Fruit fly (Drosophila melanogaster): ENCODE results near the gene Sh.

Sh gene

dm6 chrX:18083528-18084365 is 20.7 kb upstream of the Sh start:
- TF ChIP-seq CG12768 (GFP tag; optimal IDR thresholded peaks at IDR 0.05) (no peak), CG1620 (GFP tag; optimal IDR thresholded peaks at IDR 0.05) (no peak), pad (GFP tag; optimal IDR thresholded peaks at IDR 0.05) (no peak), Hr96 (GFP tag; optimal IDR thresholded peaks at IDR 0.05) (no peak), CG7045 (GFP tag; optimal IDR thresholded peaks at IDR 0.05) (no peak), CG7101 (tag; optimal IDR thresholded peaks at IDR 0.05) (peak; percentile 37), ovo (GFP tag; optimal IDR thresholded peaks at IDR 0.05) (no peak), cic (GFP tag; optimal IDR thresholded peaks at IDR 0.05) (peak; percentile 1), Crg-1 (GFP tag; optimal IDR thresholded peaks at IDR 0.05) (no peak), toe (GFP tag; optimal IDR thresholded peaks at IDR 0.05) (no peak), CG14711 (tag; optimal IDR thresholded peaks at IDR 0.05) (no peak), bab1 (GFP tag; optimal IDR thresholded peaks at IDR 0.05) (peak; percentile 11), Clk (GFP tag; optimal IDR thresholded peaks at IDR 0.05) (no peak), kay (GFP tag; ENCODE audit: borderline replicate concordance) (no peak), tj (GFP tag; optimal IDR thresholded peaks at IDR 0.05) (peak; percentile 7), CG5204 (GFP tag; optimal IDR thresholded peaks at IDR 0.05) (no peak), CG11617 (GFP tag; optimal IDR thresholded peaks at IDR 0.05) (peak; percentile 22), CG33017 (tag; optimal IDR thresholded peaks at IDR 0.05) (no peak), cnc (optimal IDR thresholded peaks at IDR 0.05) (no peak), Mnt (GFP tag; optimal IDR thresholded peaks at IDR 0.05) (peak; percentile 57)

- no peak for TF ChIP-seq cic (GFP tag; optimal IDR thresholded peaks at IDR 0.05)
- TF ChIP-seq tj (GFP tag; optimal IDR thresholded peaks at IDR 0.05) = no peak
- no peak for TF ChIP-seq CG7045 (GFP tag; optimal IDR thresholded peaks at IDR 0.05)
- TF ChIP-seq CG33017 (tag; optimal IDR thresholded peaks at IDR 0.05) = no peak
- TF ChIP-seq Clk (GFP tag; optimal IDR thresholded peaks at IDR 0.05) = no peak
Observed at dm6 chrX:18082674-18083073, 19.6 kb upstream of the Sh start.

- TF ChIP-seq Mnt (GFP tag; optimal IDR thresholded peaks at IDR 0.05) = no peak
- TF ChIP-seq Crg-1 (GFP tag; optimal IDR thresholded peaks at IDR 0.05) = no peak
- TF ChIP-seq pad (GFP tag; optimal IDR thresholded peaks at IDR 0.05) = no peak
- TF ChIP-seq CG7045 (GFP tag; optimal IDR thresholded peaks at IDR 0.05) = no peak
- TF ChIP-seq CG12768 (GFP tag; optimal IDR thresholded peaks at IDR 0.05) = no peak
- TF ChIP-seq CG7101 (tag; optimal IDR thresholded peaks at IDR 0.05) = no peak
- TF ChIP-seq tj (GFP tag; optimal IDR thresholded peaks at IDR 0.05) = no peak
- no peak for TF ChIP-seq CG1620 (GFP tag; optimal IDR thresholded peaks at IDR 0.05)
- TF ChIP-seq kay (GFP tag; ENCODE audit: borderline replicate concordance) = no peak
Observed at dm6 chrX:18064183-18064582, 1.1 kb upstream of the Sh start, which contains the start of gene Dhc16F. Gene Dhc16F (plus strand): TSS chrX:18064483.

dm6 chrX:18058108-18058507 is 4.9 kb downstream of the Sh start:
- TF ChIP-seq CG11617 (GFP tag; optimal IDR thresholded peaks at IDR 0.05) (no peak), toe (GFP tag; optimal IDR thresholded peaks at IDR 0.05) (no peak)

- TF ChIP-seq CG1620 (GFP tag; optimal IDR thresholded peaks at IDR 0.05) = no peak
- TF ChIP-seq CG7101 (tag; optimal IDR thresholded peaks at IDR 0.05) = no peak
- no peak for TF ChIP-seq CG7045 (GFP tag; optimal IDR thresholded peaks at IDR 0.05)
- TF ChIP-seq ovo (GFP tag; optimal IDR thresholded peaks at IDR 0.05) = no peak
- no peak for TF ChIP-seq toe (GFP tag; optimal IDR thresholded peaks at IDR 0.05)
- no peak for TF ChIP-seq cnc (optimal IDR thresholded peaks at IDR 0.05)
- TF ChIP-seq cic (GFP tag; optimal IDR thresholded peaks at IDR 0.05) = no peak
- no peak for TF ChIP-seq bab1 (GFP tag; optimal IDR thresholded peaks at IDR 0.05)
- no peak for TF ChIP-seq Clk (GFP tag; optimal IDR thresholded peaks at IDR 0.05)
- TF ChIP-seq CG11617 (GFP tag; optimal IDR thresholded peaks at IDR 0.05) = no peak
- TF ChIP-seq CG5204 (GFP tag; optimal IDR thresholded peaks at IDR 0.05) = no peak
- no peak for TF ChIP-seq CG33017 (tag; optimal IDR thresholded peaks at IDR 0.05)
- TF ChIP-seq Mnt (GFP tag; optimal IDR thresholded peaks at IDR 0.05) = no peak
Observed at dm6 chrX:18057202-18057601, 5.8 kb downstream of the Sh start.

- TF ChIP-seq bab1 (GFP tag; optimal IDR thresholded peaks at IDR 0.05) (no peak), tj (GFP tag; optimal IDR thresholded peaks at IDR 0.05) (no peak), CG1620 (GFP tag; optimal IDR thresholded peaks at IDR 0.05) (no peak), Hr96 (GFP tag; optimal IDR thresholded peaks at IDR 0.05) (no peak), CG7101 (tag; optimal IDR thresholded peaks at IDR 0.05) (no peak), pad (GFP tag; optimal IDR thresholded peaks at IDR 0.05) (no peak), CG14711 (tag; optimal IDR thresholded peaks at IDR 0.05) (no peak), CG7045 (GFP tag; optimal IDR thresholded peaks at IDR 0.05) (no peak), CG33017 (tag; optimal IDR thresholded peaks at IDR 0.05) (no peak), Mnt (GFP tag; optimal IDR thresholded peaks at IDR 0.05) (no peak), cnc (optimal IDR thresholded peaks at IDR 0.05) (no peak), toe (GFP tag; optimal IDR thresholded peaks at IDR 0.05) (no peak)
Observed at dm6 chrX:18052135-18052534, 10.9 kb downstream of the Sh start.

dm6 chrX:18043691-18044090 is 19.4 kb downstream of the Sh start, which contains the start of gene CG15373:
Gene CG15373 (plus strand): TSS chrX:18043991.
- TF ChIP-seq CG7045 (GFP tag; optimal IDR thresholded peaks at IDR 0.05) (no peak), CG12768 (GFP tag; optimal IDR thresholded peaks at IDR 0.05) (no peak), CG7101 (tag; optimal IDR thresholded peaks at IDR 0.05) (no peak), pad (GFP tag; optimal IDR thresholded peaks at IDR 0.05) (no peak), Hr96 (GFP tag; optimal IDR thresholded peaks at IDR 0.05) (no peak), tj (GFP tag; optimal IDR thresholded peaks at IDR 0.05) (no peak), CG1620 (GFP tag; optimal IDR thresholded peaks at IDR 0.05) (no peak), cnc (optimal IDR thresholded peaks at IDR 0.05) (no peak), CG5204 (GFP tag; optimal IDR thresholded peaks at IDR 0.05) (no peak), cic (GFP tag; optimal IDR thresholded peaks at IDR 0.05) (no peak), Crg-1 (GFP tag; optimal IDR thresholded peaks at IDR 0.05) (no peak), CG11617 (GFP tag; optimal IDR thresholded peaks at IDR 0.05) (no peak), kay (GFP tag; ENCODE audit: borderline replicate concordance) (no peak), CG33017 (tag; optimal IDR thresholded peaks at IDR 0.05) (no peak), ovo (GFP tag; optimal IDR thresholded peaks at IDR 0.05) (no peak), Mnt (GFP tag; optimal IDR thresholded peaks at IDR 0.05) (no peak), toe (GFP tag; optimal IDR thresholded peaks at IDR 0.05) (no peak), Clk (GFP tag; optimal IDR thresholded peaks at IDR 0.05) (no peak), bab1 (GFP tag; optimal IDR thresholded peaks at IDR 0.05) (no peak)
